Worm (Caenorhabditis elegans): ENCODE results near the gene unc-9.

unc-9 gene

ce11 chrX:13164301-13164700 lies 37.3 kb upstream of the unc-9 start:
- TF ChIP-seq mdl-1 (tag; optimal IDR thresholded peaks at IDR 0.05) (peak in 1 of 2 experiments; percentile 77), mxl-3 (GFP tag; optimal IDR thresholded peaks at IDR 0.05) (peak; percentile 83), nhr-10 (tag; optimal IDR thresholded peaks at IDR 0.05) (no peak), ceh-20 (GFP tag; IDR thresholded peaks at IDR 0.05) (no peak), hlh-11 (tag; optimal IDR thresholded peaks at IDR 0.05) (peak; percentile 73), hmg-1.1 (GFP tag; IDR thresholded peaks at IDR 0.05) (0 out of 2 replicates have a peak, but pooled peaks have one; percentile 28), nhr-28 (tag; optimal IDR thresholded peaks at IDR 0.05) (peak; percentile 56), egl-27 (tag; optimal IDR thresholded peaks at IDR 0.05) (no peak), Y5F2A.4 (GFP tag; optimal IDR thresholded peaks at IDR 0.05) (no peak), aha-1 (tag) (peak; percentile 67), F49E8.2 (tag; optimal IDR thresholded peaks at IDR 0.05; ENCODE audit: borderline replicate concordance) (no peak), dve-1 (tag; optimal IDR thresholded peaks at IDR 0.05; ENCODE audit: insufficient read depth) (peak; percentile 14), Y48G9A.11 (GFP tag; IDR thresholded peaks at IDR 0.05) (no peak), mep-1 (tag; optimal IDR thresholded peaks at IDR 0.05) (no peak), nhr-11 (tag; optimal IDR thresholded peaks at IDR 0.05) (no peak), fkh-10 (GFP tag; optimal IDR thresholded peaks at IDR 0.05) (no peak), unc-39 (tag; optimal IDR thresholded peaks at IDR 0.05) (no peak), dmd-6 (GFP tag; IDR thresholded peaks at IDR 0.05) (peak; percentile 22), pha-4 (GFP tag; IDR thresholded peaks at IDR 0.05) (no peak), pha-4 (tag; optimal IDR thresholded peaks at IDR 0.05) (no peak), nhr-48 (tag; optimal IDR thresholded peaks at IDR 0.05) (peak; percentile 10), fos-1 (tag; optimal IDR thresholded peaks at IDR 0.05) (no peak), mes-2 (tag; optimal IDR thresholded peaks at IDR 0.05; ENCODE audit: poor library complexity, severe bottlenecking) (peak; percentile 3), nhr-237 (tag; optimal IDR thresholded peaks at IDR 0.05) (no peak), ceh-62 (tag; optimal IDR thresholded peaks at IDR 0.05) (no peak), spr-3 (GFP tag; optimal IDR thresholded peaks at IDR 0.05) (no peak), hlh-30 (tag; optimal IDR thresholded peaks at IDR 0.05; ENCODE audit: insufficient read depth) (peak; percentile 82), lsy-2 (tag; optimal IDR thresholded peaks at IDR 0.05) (peak in 1 of 2 experiments; percentile 14), snpc-1.2 (GFP tag; IDR thresholded peaks at IDR 0.05) (no peak), unc-62 (GFP tag; optimal IDR thresholded peaks at IDR 0.05 in 1 of 2) (peak in 1 of 2 experiments; percentile 92), unc-62 (tag; optimal IDR thresholded peaks at IDR 0.05) (no peak), lin-1 (GFP tag; IDR thresholded peaks at IDR 0.05) (no peak)

- TF ChIP-seq hlh-11 (tag; optimal IDR thresholded peaks at IDR 0.05) (peak; percentile 85), ceh-82 (tag; optimal IDR thresholded peaks at IDR 0.05) (no peak), egl-27 (tag; optimal IDR thresholded peaks at IDR 0.05) (no peak), dmd-8 (GFP tag; IDR thresholded peaks at IDR 0.05) (no peak), daf-16 (GFP tag; optimal IDR thresholded peaks at IDR 0.05) (peak in 1 of 2 experiments; percentile 59), daf-16 (tag; optimal IDR thresholded peaks at IDR 0.05) (peak; percentile 98), nhr-10 (tag; optimal IDR thresholded peaks at IDR 0.05) (peak; percentile 50), F37D6.2 (tag; optimal IDR thresholded peaks at IDR 0.05) (no peak), zip-2 (tag; optimal IDR thresholded peaks at IDR 0.05) (peak; percentile 27), dmd-6 (GFP tag; IDR thresholded peaks at IDR 0.05) (peak; percentile 84), nhr-25 (tag; optimal IDR thresholded peaks at IDR 0.05; ENCODE audit: borderline replicate concordance, insufficient read depth) (no peak), Y75B8A.6 (GFP tag; IDR thresholded peaks at IDR 0.05) (no peak), saeg-2 (GFP tag; IDR thresholded peaks at IDR 0.05) (no peak), set-16 (GFP tag; IDR thresholded peaks at IDR 0.05) (no peak), mes-2 (tag; optimal IDR thresholded peaks at IDR 0.05; ENCODE audit: poor library complexity, severe bottlenecking) (no peak), spr-1 (tag; optimal IDR thresholded peaks at IDR 0.05) (no peak), daf-12 (tag; optimal IDR thresholded peaks at IDR 0.05) (no peak), madf-5 (GFP tag; IDR thresholded peaks at IDR 0.05) (no peak), hlh-30 (tag; optimal IDR thresholded peaks at IDR 0.05; ENCODE audit: insufficient read depth) (peak; percentile 5), nhr-102 (tag; optimal IDR thresholded peaks at IDR 0.05) (peak; percentile 77), lir-3 (tag; optimal IDR thresholded peaks at IDR 0.05) (no peak), ceh-32 (tag; optimal IDR thresholded peaks at IDR 0.05; ENCODE audit: poor library complexity) (no peak), zfp-3 (GFP tag; conservative IDR thresholded peaks at IDR 0.05) (no peak), lin-1 (GFP tag; IDR thresholded peaks at IDR 0.05) (peak; percentile 96), mdl-1 (tag; optimal IDR thresholded peaks at IDR 0.05) (peak in 1 of 2 experiments; percentile 66), aha-1 (tag) (peak; percentile 12), duxl-1 (tag; optimal IDR thresholded peaks at IDR 0.05; ENCODE audit: poor library complexity) (no peak), mep-1 (tag; optimal IDR thresholded peaks at IDR 0.05) (peak; percentile 45)
These were observed 35.9 kb upstream of the unc-9 start for ce11 chrX:13165686-13166085.

All from whole organism, L4 larva.